Fruit fly (Drosophila melanogaster): Measurements from ENCODE around the gene CG3842.
A peak's percentile ranks its signal among the peaks of the same experiment; 100 is the strongest.

The CG3842 gene

dm6 chrX:6343786-6344537 lies 6.4 kb downstream of the CG3842 start (continued):
- TF ChIP-seq crc (GFP tag; optimal IDR thresholded peaks at IDR 0.05): no peak
- TF ChIP-seq CG12155 (GFP tag; optimal IDR thresholded peaks at IDR 0.05): no peak
- no peak for TF ChIP-seq CG31388 (GFP tag; optimal IDR thresholded peaks at IDR 0.05)
- peak; percentile 39 for TF ChIP-seq nom (GFP tag; optimal IDR thresholded peaks at IDR 0.05)
- TF ChIP-seq ftz-f1 (GFP tag; optimal IDR thresholded peaks at IDR 0.05): no peak
- no peak for TF ChIP-seq ash1 (GFP tag; optimal IDR thresholded peaks at IDR 0.05)
- no peak for TF ChIP-seq CG12942 (GFP tag; optimal IDR thresholded peaks at IDR 0.05)
- TF ChIP-seq Neu2 (GFP tag; optimal IDR thresholded peaks at IDR 0.05; ENCODE audit: borderline replicate concordance): no peak
- no peak for TF ChIP-seq Poxn (GFP tag; IDR thresholded peaks at IDR 0.05)
- no peak for TF ChIP-seq CG6791 (GFP tag; IDR thresholded peaks at IDR 0.05; ENCODE audit: partially characterized antibody)
- TF ChIP-seq Stat92E (GFP tag; optimal IDR thresholded peaks at IDR 0.05): no peak
- no peak for TF ChIP-seq sima (GFP tag; optimal IDR thresholded peaks at IDR 0.05)
- peak; percentile 9 for TF ChIP-seq Ssrp (tag; optimal IDR thresholded peaks at IDR 0.05)
- no peak for TF ChIP-seq CG7357 (GFP tag; IDR thresholded peaks at IDR 0.05)
- peak; percentile 56; the same call in 1 of the 2 replicates for TF ChIP-seq H2.0 (GFP tag; IDR thresholded peaks at IDR 0.05)
- no peak for TF ChIP-seq CHES-1-like (GFP tag; optimal IDR thresholded peaks at IDR 0.05)
- no peak for TF ChIP-seq CG1792 (GFP tag; optimal IDR thresholded peaks at IDR 0.05)
- TF ChIP-seq nerfin-1 (tag; optimal IDR thresholded peaks at IDR 0.05): no peak
- TF ChIP-seq Hand (GFP tag; optimal IDR thresholded peaks at IDR 0.05): no peak
- no peak for TF ChIP-seq insv (GFP tag; optimal IDR thresholded peaks at IDR 0.05)
- peak; percentile 80 for TF ChIP-seq Optix (GFP tag; IDR thresholded peaks at IDR 0.05)
- TF ChIP-seq CG2199 (GFP tag; IDR thresholded peaks at IDR 0.05): no peak
- no peak for TF ChIP-seq Myb (GFP tag; optimal IDR thresholded peaks at IDR 0.05)
- TF ChIP-seq Sox100B (GFP tag; optimal IDR thresholded peaks at IDR 0.05): peak; percentile 35
- no peak for TF ChIP-seq HmgD (GFP tag; optimal IDR thresholded peaks at IDR 0.05)
- TF ChIP-seq inv (GFP tag; IDR thresholded peaks at IDR 0.05; ENCODE audit: partially characterized antibody): no peak
- no peak for TF ChIP-seq Abd-B (GFP tag; optimal IDR thresholded peaks at IDR 0.05)
- no peak for TF ChIP-seq CG4404 (GFP tag; IDR thresholded peaks at IDR 0.05)
- TF ChIP-seq az2 (GFP tag; optimal IDR thresholded peaks at IDR 0.05): peak; percentile 18
- TF ChIP-seq Atf3 (GFP tag; optimal IDR thresholded peaks at IDR 0.05): no peak
- no peak for TF ChIP-seq hb (GFP tag; IDR thresholded peaks at IDR 0.05; ENCODE audit: partially characterized antibody)
- no peak for TF ChIP-seq HmgZ (tag; optimal IDR thresholded peaks at IDR 0.05)
- no peak for TF ChIP-seq CG15696 (tag; optimal IDR thresholded peaks at IDR 0.05)
- no peak for TF ChIP-seq stwl (tag; optimal IDR thresholded peaks at IDR 0.05)
- no peak for TF ChIP-seq CG2202 (tag; optimal IDR thresholded peaks at IDR 0.05)
- TF ChIP-seq sr (GFP tag; IDR thresholded peaks at IDR 0.05): no peak; the same call in 2 of the 3 replicates
- TF ChIP-seq CG13775 (GFP tag; optimal IDR thresholded peaks at IDR 0.05): no peak
- TF ChIP-seq CG17359 (tag; optimal IDR thresholded peaks at IDR 0.05): peak; percentile 48
- no peak; the same call in 1 of the 2 replicates for TF ChIP-seq danr (GFP tag; IDR thresholded peaks at IDR 0.05)
- no peak for TF ChIP-seq CG16815 (GFP tag; optimal IDR thresholded peaks at IDR 0.05)
- TF ChIP-seq hkb (optimal IDR thresholded peaks at IDR 0.05): no peak
- peak; percentile 77 for TF ChIP-seq hkb (GFP tag; IDR thresholded peaks at IDR 0.05)
- no peak for TF ChIP-seq fru (optimal IDR thresholded peaks at IDR 0.05)
- TF ChIP-seq fd64A (GFP tag; optimal IDR thresholded peaks at IDR 0.05): peak; percentile 55
- TF ChIP-seq Mes4 (GFP tag; optimal IDR thresholded peaks at IDR 0.05): no peak
- peak in 1 of 2 experiments; percentile 62 for TF ChIP-seq bsh (GFP tag; optimal IDR thresholded peaks at IDR 0.05)
- peak; percentile 96 for TF ChIP-seq Drgx (GFP tag; IDR thresholded peaks at IDR 0.05)
- no peak for TF ChIP-seq fu2 (GFP tag; optimal IDR thresholded peaks at IDR 0.05)
- no peak for TF ChIP-seq CG12219 (GFP tag; optimal IDR thresholded peaks at IDR 0.05)
- TF ChIP-seq dati (GFP tag; IDR thresholded peaks at IDR 0.05): no peak
- no peak for TF ChIP-seq br (optimal IDR thresholded peaks at IDR 0.05)

Data from whole organism, embryonic.